Worm (Caenorhabditis elegans) whole organism, young adult: ENCODE measurements around the gene K07C5.9.

Source experiments
- B0261.1 ChIP-seq: sonication (generic microtip); optimal IDR thresholded peaks from 2 replicates; lab custom pipeline; 2016; ENCODE audit warnings: mild to moderate bottlenecking, missing genetic modification characterization, moderate library complexity, missing compliant biosample characterization
- B0336.3 ChIP-seq: fragments of 200-800 bp; sonication (Bioruptor generic); IDR thresholded peaks from 2 replicates; pipeline ENCODE4 v1.3.6; 2022; ENCODE audit warnings: missing genetic modification characterization, missing compliant biosample characterization
- C06A6.2 ChIP-seq: fragments of 200-800 bp; sonication (Bioruptor generic); conservative IDR thresholded peaks from 2 replicates; pipeline ENCODE4 v1.3.6; 2022; ENCODE audit warnings: missing genetic modification characterization, missing compliant biosample characterization
- F22D6.2 ChIP-seq: sonication (generic microtip); optimal IDR thresholded peaks from 2 replicates; lab custom pipeline; 2016; ENCODE audit warnings: mild to moderate bottlenecking, missing genetic modification characterization, missing compliant biosample characterization
- F37B4.10 ChIP-seq: fragments of 200-800 bp; sonication (Bioruptor generic); IDR thresholded peaks from 2 replicates; pipeline ENCODE4 v1.3.6; 2022; ENCODE audit warnings: missing genetic modification characterization, missing compliant biosample characterization
- F39B2.1 ChIP-seq: fragments of 200-800 bp; sonication (Bioruptor generic); IDR thresholded peaks from 2 replicates; pipeline ENCODE4 v1.3.6; 2022; ENCODE audit warnings: missing genetic modification reagents, missing genetic modification characterization, missing compliant biosample characterization
- F52B5.7 ChIP-seq: sonication (generic microtip); optimal IDR thresholded peaks from 2 replicates; lab custom pipeline; 2016; ENCODE audit warnings: mild to moderate bottlenecking, missing genetic modification characterization, missing compliant biosample characterization
- F57C9.4 ChIP-seq: sonication (generic microtip); optimal IDR thresholded peaks from 2 replicates; lab custom pipeline; 2017; ENCODE audit warnings: mild to moderate bottlenecking, missing genetic modification characterization, missing compliant biosample characterization
- K11D2.4 ChIP-seq: fragments of 200-800 bp; sonication (Bioruptor generic); IDR thresholded peaks from 2 replicates; pipeline ENCODE4 v1.3.6; 2022; ENCODE audit warnings: missing genetic modification reagents, missing genetic modification characterization, missing compliant biosample characterization
- T26A5.8 ChIP-seq: sonication (generic microtip); optimal IDR thresholded peaks from 2 replicates; lab custom pipeline; 2016; ENCODE audit warnings: missing genetic modification characterization, missing compliant biosample characterization
- Y53F4B.3 ChIP-seq: fragments of 200-800 bp; sonication (Bioruptor generic); IDR thresholded peaks from 2 replicates; pipeline ENCODE4 v1.3.6; 2022; ENCODE audit warnings: missing genetic modification reagents, missing genetic modification characterization, missing compliant biosample characterization
- Y53G8AR.9 ChIP-seq: fragments of 200-800 bp; sonication (Bioruptor generic); conservative IDR thresholded peaks from 2 replicates; pipeline ENCODE4 v1.3.6; 2022; ENCODE audit warnings: missing genetic modification reagents, missing genetic modification characterization, missing compliant biosample characterization
- Y56A3A.18 ChIP-seq: fragments of 200-800 bp; sonication (Bioruptor generic); IDR thresholded peaks from 2 replicates; pipeline ENCODE4 v1.3.6; 2022; ENCODE audit warnings: missing genetic modification reagents, missing genetic modification characterization, missing compliant biosample characterization
- athp-1 ChIP-seq: sonication (generic microtip); optimal IDR thresholded peaks from 2 replicates; lab custom pipeline; 2017; ENCODE audit warnings: mild to moderate bottlenecking, missing genetic modification characterization, missing compliant biosample characterization
- attf-3 ChIP-seq: fragments of 200-800 bp; sonication (Bioruptor generic); conservative IDR thresholded peaks from 2 replicates; pipeline ENCODE4 v1.3.6; 2022; ENCODE audit warnings: missing genetic modification reagents, missing genetic modification characterization, missing compliant biosample characterization
- attf-5 ChIP-seq: fragments of 200-800 bp; sonication (Bioruptor generic); optimal IDR thresholded peaks from 2 replicates; lab custom pipeline; 2018; ENCODE audit warnings: mild to moderate bottlenecking, missing genetic modification characterization, missing compliant biosample characterization
- bed-1 ChIP-seq: fragments of 200-800 bp; sonication (Bioruptor generic); IDR thresholded peaks from 2 replicates; pipeline ENCODE4 v1.3.6; 2022; ENCODE audit warnings: missing genetic modification reagents, missing genetic modification characterization, missing compliant biosample characterization
- bed-2 ChIP-seq: fragments of 200-800 bp; sonication (Bioruptor generic); IDR thresholded peaks from 2 replicates; pipeline ENCODE4 v1.3.6; 2022; ENCODE audit warnings: missing genetic modification reagents, missing genetic modification characterization, missing compliant biosample characterization
- cebp-1 ChIP-seq, 2 experiments: fragments of 200-800 bp in 1 of 2; sonication (Bioruptor generic) in 1 of 2; sonication (generic microtip) in 1 of 2; IDR thresholded peaks in 1 of 2; optimal IDR thresholded peaks in 1 of 2; 2 replicates each; pipeline versions ENCODE4 v1.3.6 to Lab custom; 2017 to 2022; ENCODE audit warnings: missing compliant biosample characterization in 2 of 2, missing genetic modification characterization in 2 of 2, mild to moderate bottlenecking in 1 of 2, missing genetic modification reagents in 1 of 2, moderate library complexity in 1 of 2
- ceh-40 ChIP-seq: fragments of 200-800 bp; sonication (Bioruptor generic); IDR thresholded peaks from 2 replicates; pipeline ENCODE4 v1.3.6; 2022; ENCODE audit warnings: missing genetic modification characterization, missing compliant biosample characterization
- dpl-1 ChIP-seq: fragments of 150-350 bp; optimal IDR thresholded peaks from 2 replicates; lab custom pipeline; 2014; ENCODE audit warnings: missing biosample characterization, missing genetic modification reagents, missing genetic modification characterization
- egl-18 ChIP-seq: fragments of 200-800 bp; sonication (Bioruptor generic); IDR thresholded peaks from 2 replicates; pipeline ENCODE4 v1.3.6; 2022; ENCODE audit warnings: missing genetic modification reagents, missing genetic modification characterization, missing compliant biosample characterization
- egl-44 ChIP-seq: fragments of 200-800 bp; sonication (Bioruptor generic); IDR thresholded peaks from 2 replicates; pipeline ENCODE4 v1.3.6; 2022; ENCODE audit warnings: missing genetic modification reagents, missing genetic modification characterization, missing compliant biosample characterization
- fkh-3 ChIP-seq: sonication (generic microtip); optimal IDR thresholded peaks from 2 replicates; lab custom pipeline; 2016; ENCODE audit warnings: mild to moderate bottlenecking, missing genetic modification characterization, missing compliant biosample characterization
- hlh-12 ChIP-seq: sonication (generic microtip); optimal IDR thresholded peaks from 2 replicates; lab custom pipeline; 2016; ENCODE audit warnings: missing genetic modification characterization, missing compliant biosample characterization
- hlh-26 ChIP-seq: fragments of 200-800 bp; sonication (Bioruptor generic); conservative IDR thresholded peaks from 2 replicates; pipeline ENCODE4 v1.3.6; 2022; ENCODE audit warnings: missing genetic modification reagents, missing genetic modification characterization, missing compliant biosample characterization
- hmg-1.2 ChIP-seq: fragments of 200-800 bp; sonication (Bioruptor generic); IDR thresholded peaks from 2 replicates; pipeline ENCODE4 v1.3.6; 2022; ENCODE audit warnings: missing genetic modification reagents, missing genetic modification characterization, missing compliant biosample characterization
- lag-1 ChIP-seq: fragments of 200-800 bp; sonication (Bioruptor generic); IDR thresholded peaks from 2 replicates; pipeline ENCODE4 v1.3.6; 2022; ENCODE audit warnings: missing genetic modification reagents, missing genetic modification characterization, missing compliant biosample characterization
- let-526 ChIP-seq: fragments of 200-800 bp; sonication (Bioruptor generic); IDR thresholded peaks from 2 replicates; pipeline ENCODE4 v1.3.6; 2022; ENCODE audit warnings: missing genetic modification reagents, missing genetic modification characterization, missing compliant biosample characterization
- let-607 ChIP-seq, 2 experiments: fragments of 200-800 bp in 1 of 2; sonication (Bioruptor generic) in 1 of 2; sonication (generic microtip) in 1 of 2; optimal IDR thresholded peaks; 2 replicates each; lab custom pipeline; 2016 to 2018; ENCODE audit warnings: mild to moderate bottlenecking in 2 of 2, missing compliant biosample characterization in 2 of 2, missing genetic modification characterization in 2 of 2, moderate library complexity in 2 of 2, missing genotype in 1 of 2
- lsl-1 ChIP-seq: fragments of 200-800 bp; sonication (Bioruptor generic); optimal IDR thresholded peaks from 2 replicates; lab custom pipeline; 2018; ENCODE audit warnings: mild to moderate bottlenecking, missing genetic modification characterization, moderate library complexity, missing compliant biosample characterization
- lsy-27 ChIP-seq: sonication (generic microtip); optimal IDR thresholded peaks from 2 replicates; lab custom pipeline; 2017; ENCODE audit warnings: missing genetic modification characterization, mild to moderate bottlenecking, missing compliant biosample characterization, antibody characterized with exemption, missing genotype, borderline replicate concordance; ENCODE audit not compliant: insufficient read depth
- madf-8 ChIP-seq: fragments of 200-800 bp; sonication (Bioruptor generic); conservative IDR thresholded peaks from 2 replicates; pipeline ENCODE4 v1.3.6; 2022; ENCODE audit warnings: missing genetic modification reagents, missing genetic modification characterization, missing compliant biosample characterization
- mcd-1 ChIP-seq: fragments of 200-800 bp; sonication (Bioruptor generic); IDR thresholded peaks from 2 replicates; pipeline ENCODE4 v1.3.6; 2022; ENCODE audit warnings: missing genetic modification reagents, missing genetic modification characterization, missing compliant biosample characterization
- mes-4 ChIP-seq: sonication (generic microtip); optimal IDR thresholded peaks from 2 replicates; lab custom pipeline; 2016; ENCODE audit warnings: missing genotype, missing genetic modification characterization, missing compliant biosample characterization
- nfya-1 ChIP-seq: sonication (generic microtip); optimal IDR thresholded peaks from 2 replicates; lab custom pipeline; 2017; ENCODE audit warnings: antibody characterized with exemption, missing compliant biosample characterization, missing genetic modification characterization, borderline replicate concordance; ENCODE audit not compliant: insufficient read depth
- nhr-120 ChIP-seq: fragments of 200-800 bp; sonication (Bioruptor generic); IDR thresholded peaks from 2 replicates; pipeline ENCODE4 v1.3.6; 2022; ENCODE audit warnings: missing genetic modification characterization, missing compliant biosample characterization
- rcor-1 ChIP-seq: fragments of 200-800 bp; sonication (Bioruptor generic); IDR thresholded peaks from 2 replicates; pipeline ENCODE4 v1.3.6; 2022; ENCODE audit warnings: missing genetic modification reagents, missing genetic modification characterization, missing compliant biosample characterization
- rpc-1 ChIP-seq, 2 experiments: fragments of 150-350 bp in 1 of 2; sonication (generic microtip) in 1 of 2; optimal IDR thresholded peaks; 2 replicates each; lab custom pipeline; 2014 to 2018; ENCODE audit warnings: missing biosample characterization in 1 of 2, missing genetic modification characterization in 1 of 2, missing genetic modification reagents in 1 of 2, missing genotype in 1 of 2
- sea-2 ChIP-seq: fragments of 200-800 bp; sonication (Bioruptor generic); IDR thresholded peaks from 2 replicates; pipeline ENCODE4 v1.3.6; 2022; ENCODE audit warnings: missing genetic modification characterization, missing compliant biosample characterization
- snpc-1.3 ChIP-seq: sonication (generic microtip); optimal IDR thresholded peaks from 2 replicates; lab custom pipeline; 2017; ENCODE audit warnings: missing genetic modification characterization, mild to moderate bottlenecking, missing compliant biosample characterization, antibody characterized with exemption, moderate library complexity, missing genotype, missing genetic modification reagents; ENCODE audit not compliant: insufficient read depth
- snpc-4 ChIP-seq, 5 experiments: fragments of 150-350 bp in 1 of 5; sonication (generic microtip) in 4 of 5; optimal IDR thresholded peaks; 2 replicates each; lab custom pipeline; 2014 to 2018; ENCODE audit warnings: missing genetic modification characterization in 5 of 5, missing biosample characterization in 3 of 5, antibody characterized with exemption in 2 of 5, mild to moderate bottlenecking in 2 of 5, missing compliant biosample characterization in 2 of 5, missing genotype in 2 of 5, moderate library complexity in 2 of 5, missing genetic modification reagents in 1 of 5
- sptf-2 ChIP-seq: fragments of 200-800 bp; sonication (Bioruptor generic); optimal IDR thresholded peaks from 2 replicates; lab custom pipeline; 2018; ENCODE audit warnings: mild to moderate bottlenecking, missing genetic modification characterization, missing compliant biosample characterization
- tbx-9 ChIP-seq: sonication (generic microtip); optimal IDR thresholded peaks from 2 replicates; lab custom pipeline; 2016; ENCODE audit warnings: borderline replicate concordance, missing genetic modification characterization, inconsistent platforms, missing compliant biosample characterization
- ztf-22 ChIP-seq: fragments of 200-800 bp; sonication (Bioruptor generic); optimal IDR thresholded peaks from 2 replicates; lab custom pipeline; 2018; ENCODE audit warnings: mild to moderate bottlenecking, missing genetic modification characterization, moderate library complexity, missing compliant biosample characterization
- ztf-25 ChIP-seq: fragments of 200-800 bp; sonication (Bioruptor generic); IDR thresholded peaks from 2 replicates; pipeline ENCODE4 v1.3.6; 2022; ENCODE audit warnings: missing genetic modification reagents, missing genetic modification characterization, missing compliant biosample characterization

The K07C5.9 gene

DNA sequence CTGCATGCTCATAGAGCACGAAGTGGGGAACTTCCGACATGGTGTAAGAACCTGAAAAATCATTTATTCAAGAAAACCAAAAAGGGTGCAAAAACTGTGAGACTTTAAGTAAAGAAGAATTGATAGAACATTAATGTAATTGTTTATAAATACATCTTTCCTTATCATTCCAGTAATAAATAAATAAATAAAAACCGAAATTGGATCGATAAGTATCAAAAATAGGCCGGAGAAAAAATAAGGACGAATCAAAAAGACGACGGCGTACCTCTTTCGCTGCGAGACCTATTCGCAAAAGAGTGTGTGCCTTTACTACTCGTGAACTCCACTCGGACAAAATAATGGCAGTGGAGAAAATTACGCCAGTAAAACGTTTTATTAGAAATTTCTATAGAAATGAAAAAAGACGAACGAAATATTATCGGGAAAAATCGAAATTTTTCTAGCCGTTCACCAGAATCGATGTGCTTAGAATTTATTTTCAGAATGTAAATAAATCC, 3.0 kb upstream of the K07C5.9 start, which contains the start of gene nol-56 (continued):
- TF ChIP-seq ztf-22 (GFP tag; lab: Kevin White, UChicago) (no peak), rcor-1 (0 out of 2 replicates have a peak, but pooled peaks have one; percentile 15), nfya-1 (tag; lab: Kevin White, UChicago) (no peak), lsy-27 (no peak), bed-2 (GFP tag; lab: Robert Waterston, UW) (peak; percentile 14; the same call in 1 of the 2 replicates), snpc-1.3 (tag; lab: Kevin White, UChicago) (peak; percentile 33), mcd-1 (GFP tag; lab: Robert Waterston, UW) (peak; percentile 78), ceh-40 (GFP tag; lab: Robert Waterston, UW) (no peak), athp-1 (tag; lab: Kevin White, UChicago) (peak; percentile 2), bed-1 (no peak), mes-4 (tag; lab: Kevin White, UChicago) (no peak), tbx-9 (tag; lab: Kevin White, UChicago) (no peak), Y56A3A.18 (GFP tag; lab: Robert Waterston, UW) (no peak), Y53G8AR.9 (0 out of 2 replicates have a peak, but pooled peaks have one; percentile 38), rpc-1 (optimal IDR thresholded peaks at IDR 0.05; lab: Kevin White, UChicago) (no peak), rpc-1 (tag; optimal IDR thresholded peaks at IDR 0.05; lab: Kevin White, UChicago) (no peak), sea-2 (no peak), cebp-1 (GFP tag; IDR thresholded peaks at IDR 0.05; lab: Robert Waterston, UW) (no peak), cebp-1 (tag; optimal IDR thresholded peaks at IDR 0.05; lab: Kevin White, UChicago) (peak; percentile 53), F39B2.1 (GFP tag; lab: Robert Waterston, UW) (no peak), attf-5 (peak; percentile 63), snpc-4 (GFP tag; optimal IDR thresholded peaks at IDR 0.05; lab: Kevin White, UChicago) (peak; percentile 17), snpc-4 (tag; optimal IDR thresholded peaks at IDR 0.05; lab: Kevin White, UChicago) (peak in 3 of 4 experiments; percentile 41 to 50 (median 48)), K11D2.4 (GFP tag; lab: Robert Waterston, UW) (no peak), madf-8 (GFP tag; lab: Robert Waterston, UW) (no peak), ztf-25 (no peak), hmg-1.2 (GFP tag; lab: Robert Waterston, UW) (0 out of 2 replicates have a peak, but pooled peaks have one; percentile 10), F52B5.7 (no peak), attf-3 (peak; percentile 32; the same call in 1 of the 2 replicates), fkh-3 (no peak), hlh-26 (no peak), F22D6.2 (tag; lab: Kevin White, UChicago) (no peak), F57C9.4 (tag; lab: Kevin White, UChicago) (no peak), egl-18 (no peak), dpl-1 (GFP tag; lab: Kevin White, UChicago) (peak; percentile 60), hlh-12 (tag; lab: Kevin White, UChicago) (no peak), T26A5.8 (tag; lab: Kevin White, UChicago) (no peak), lsl-1 (GFP tag; lab: Kevin White, UChicago) (peak; percentile 53), sptf-2 (GFP tag; lab: Kevin White, UChicago) (no peak), Y53F4B.3 (GFP tag; lab: Robert Waterston, UW) (no peak), nhr-120 (no peak), B0261.1 (tag; lab: Kevin White, UChicago) (no peak), B0336.3 (GFP tag; lab: Robert Waterston, UW) (no peak), let-526 (GFP tag; lab: Robert Waterston, UW) (0 out of 2 replicates have a peak, but pooled peaks have one; percentile 25), C06A6.2 (no peak), let-607 (tag; optimal IDR thresholded peaks at IDR 0.05; lab: Kevin White, UChicago) (peak in 1 of 2 experiments; percentile 60), lag-1 (GFP tag; lab: Robert Waterston, UW) (no peak), egl-44 (GFP tag; lab: Robert Waterston, UW) (no peak), F37B4.10 (GFP tag; lab: Robert Waterston, UW) (no peak)
